Worm (Caenorhabditis elegans) whole organism, mixed stage, embryonic: ENCODE measurements around the gene srsx-25.

Experiments used
- bed-3 ChIP-seq: fragments of 200-800 bp; sonication (Bioruptor generic); optimal IDR thresholded peaks from 3 replicates; lab custom pipeline; 2018; ENCODE audit warnings: mild to moderate bottlenecking, missing genetic modification characterization, moderate library complexity, missing compliant biosample characterization
- blmp-1 ChIP-seq: fragments of 150-350 bp; optimal IDR thresholded peaks from 2 replicates; lab custom pipeline; 2014; ENCODE audit warnings: missing biosample characterization, missing genetic modification characterization
- ceh-43 ChIP-seq: fragments of 200-800 bp; sonication (Bioruptor generic); optimal IDR thresholded peaks from 2 replicates; lab custom pipeline; 2018; ENCODE audit warnings: mild to moderate bottlenecking, missing genetic modification characterization, moderate library complexity, missing compliant biosample characterization
- ceh-83 ChIP-seq: fragments of 200-800 bp; sonication (Bioruptor generic); optimal IDR thresholded peaks from 2 replicates; lab custom pipeline; 2018; ENCODE audit warnings: mild to moderate bottlenecking, missing genetic modification characterization, missing compliant biosample characterization
- ces-1 ChIP-seq: fragments of 150-350 bp; optimal IDR thresholded peaks from 2 replicates; lab custom pipeline; 2014; ENCODE audit warnings: missing biosample characterization, missing genetic modification reagents, missing genetic modification characterization
- cnd-1 ChIP-seq: fragments of 200-800 bp; sonication (Bioruptor generic); optimal IDR thresholded peaks from 2 replicates; lab custom pipeline; 2018; ENCODE audit warnings: mild to moderate bottlenecking, missing genetic modification characterization, missing compliant biosample characterization
- drap-1 ChIP-seq: fragments of 200-800 bp; sonication (Bioruptor generic); optimal IDR thresholded peaks from 3 replicates; lab custom pipeline; 2018; ENCODE audit warnings: mild to moderate bottlenecking, missing genetic modification characterization, missing compliant biosample characterization
- elt-1 ChIP-seq: sonication (generic microtip); optimal IDR thresholded peaks from 2 replicates; lab custom pipeline; 2017; ENCODE audit warnings: missing genetic modification characterization, mild to moderate bottlenecking, missing compliant biosample characterization, antibody characterized with exemption, moderate library complexity, borderline replicate concordance; ENCODE audit not compliant: insufficient read depth
- elt-3 ChIP-seq: fragments of 150-350 bp; optimal IDR thresholded peaks from 2 replicates; lab custom pipeline; 2014; ENCODE audit warnings: missing biosample characterization, missing genetic modification characterization
- flh-1 ChIP-seq: fragments of 200-800 bp; sonication (Bioruptor generic); optimal IDR thresholded peaks from 2 replicates; lab custom pipeline; 2018; ENCODE audit warnings: mild to moderate bottlenecking, missing genetic modification characterization, moderate library complexity, missing compliant biosample characterization
- ham-2 ChIP-seq: fragments of 200-800 bp; sonication (Bioruptor generic); optimal IDR thresholded peaks from 2 replicates; lab custom pipeline; 2018; ENCODE audit warnings: mild to moderate bottlenecking, missing genetic modification characterization, missing compliant biosample characterization
- hlh-1 ChIP-seq: fragments of 150-350 bp; optimal IDR thresholded peaks from 2 replicates; lab custom pipeline; 2014; ENCODE audit warnings: missing biosample characterization, missing genetic modification reagents, missing genetic modification characterization
- lin-13 ChIP-seq: fragments of 150-350 bp; optimal IDR thresholded peaks from 2 replicates; lab custom pipeline; 2014; ENCODE audit warnings: missing biosample characterization, missing genetic modification characterization
- mab-5 ChIP-seq: fragments of 150-350 bp; optimal IDR thresholded peaks from 2 replicates; lab custom pipeline; 2014; ENCODE audit warnings: missing biosample characterization, missing genetic modification characterization
- mep-1 ChIP-seq: fragments of 150-350 bp; optimal IDR thresholded peaks from 2 replicates; lab custom pipeline; 2017; ENCODE audit warnings: missing biosample characterization, missing genetic modification reagents, missing genetic modification characterization, inconsistent platforms
- nhr-2 ChIP-seq: fragments of 150-350 bp; optimal IDR thresholded peaks from 2 replicates; lab custom pipeline; 2014; ENCODE audit warnings: missing biosample characterization, missing genetic modification characterization
- nhr-237 ChIP-seq: fragments of 150-350 bp; optimal IDR thresholded peaks from 2 replicates; lab custom pipeline; 2014; ENCODE audit warnings: missing biosample characterization, missing genetic modification characterization
- nhr-28 ChIP-seq: fragments of 150-350 bp; optimal IDR thresholded peaks from 2 replicates; lab custom pipeline; 2014; ENCODE audit warnings: missing biosample characterization, missing genetic modification characterization
- nhr-76 ChIP-seq: sonication (generic microtip); optimal IDR thresholded peaks from 2 replicates; lab custom pipeline; 2017; ENCODE audit warnings: missing biosample characterization, missing genetic modification characterization
- pha-4 ChIP-seq: fragments of 150-350 bp; optimal IDR thresholded peaks from 2 replicates; lab custom pipeline; 2018; ENCODE audit warnings: missing biosample characterization, missing genetic modification reagents, missing genetic modification characterization
- sem-2 ChIP-seq: fragments of 200-800 bp; sonication (Bioruptor generic); optimal IDR thresholded peaks from 2 replicates; lab custom pipeline; 2018; ENCODE audit warnings: mild to moderate bottlenecking, missing genetic modification characterization, missing compliant biosample characterization
- snpc-4 ChIP-seq: fragments of 150-350 bp; optimal IDR thresholded peaks from 2 replicates; lab custom pipeline; 2014; ENCODE audit warnings: missing biosample characterization, missing genetic modification characterization
- sptf-1 ChIP-seq: sonication (generic microtip); optimal IDR thresholded peaks from 2 replicates; lab custom pipeline; 2017; ENCODE audit warnings: mild to moderate bottlenecking, missing genetic modification characterization, moderate library complexity, missing compliant biosample characterization
- tbx-8 ChIP-seq: fragments of 200-800 bp; sonication (Bioruptor generic); optimal IDR thresholded peaks from 2 replicates; lab custom pipeline; 2018; ENCODE audit warnings: mild to moderate bottlenecking, missing genetic modification characterization, moderate library complexity, missing compliant biosample characterization
- unc-120 ChIP-seq: sonication (generic microtip); optimal IDR thresholded peaks from 2 replicates; lab custom pipeline; 2017; ENCODE audit warnings: missing genetic modification characterization, missing compliant biosample characterization; ENCODE audit not compliant: poor library complexity, severe bottlenecking
- unc-39 ChIP-seq: fragments of 150-350 bp; optimal IDR thresholded peaks from 2 replicates; lab custom pipeline; 2014; ENCODE audit warnings: missing biosample characterization, missing genetic modification characterization
- unc-62 ChIP-seq: fragments of 150-350 bp; optimal IDR thresholded peaks from 2 replicates; lab custom pipeline; 2014; ENCODE audit warnings: missing biosample characterization, missing genetic modification reagents, missing genetic modification characterization
- zip-8 ChIP-seq: fragments of 150-350 bp; optimal IDR thresholded peaks from 2 replicates; lab custom pipeline; 2014; ENCODE audit warnings: missing biosample characterization, missing genetic modification characterization
- ztf-11 ChIP-seq: fragments of 150-350 bp; optimal IDR thresholded peaks from 2 replicates; lab custom pipeline; 2014; ENCODE audit warnings: missing biosample characterization, missing genetic modification characterization

The srsx-25 gene

DNA sequence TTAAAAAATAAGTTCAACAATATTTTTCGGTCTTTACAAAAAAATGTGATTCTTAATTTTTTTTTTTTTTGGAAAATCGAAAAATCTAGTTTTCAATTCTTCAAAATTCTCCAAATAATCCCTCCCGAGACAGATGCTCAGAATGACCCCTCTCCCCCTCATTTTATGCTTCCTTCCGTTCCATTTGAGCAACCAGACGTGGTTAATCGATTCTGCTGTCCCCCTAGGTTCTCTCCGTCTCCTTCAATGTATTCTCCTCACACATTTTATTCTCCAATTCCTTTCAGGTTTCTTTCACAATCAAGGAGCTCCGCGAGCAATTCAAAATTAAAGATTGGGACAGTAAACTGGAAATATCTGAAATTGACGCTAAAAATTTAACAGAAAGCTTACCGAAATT, 9.9 kb downstream of the srsx-25 start:
- TF ChIP-seq ztf-11 (tag; lab: Kevin White, UChicago) (no peak), hlh-1 (tag; lab: Kevin White, UChicago) (no peak), mep-1 (tag; lab: Kevin White, UChicago) (no peak), nhr-2 (tag; lab: Kevin White, UChicago) (no peak), unc-39 (no peak), ceh-43 (GFP tag; lab: Kevin White, UChicago) (no peak), ham-2 (GFP tag; lab: Kevin White, UChicago) (no peak), flh-1 (no peak), zip-8 (tag; lab: Kevin White, UChicago) (no peak), snpc-4 (tag; lab: Kevin White, UChicago) (no peak), lin-13 (tag; lab: Kevin White, UChicago) (no peak), nhr-76 (tag; lab: Kevin White, UChicago) (no peak), ces-1 (GFP tag; lab: Kevin White, UChicago) (no peak), unc-120 (no peak), elt-1 (tag; lab: Kevin White, UChicago) (no peak), sem-2 (no peak), tbx-8 (GFP tag; lab: Kevin White, UChicago) (no peak), ceh-83 (GFP tag; lab: Kevin White, UChicago) (no peak), cnd-1 (tag; lab: Kevin White, UChicago) (no peak), pha-4 (tag; lab: Kevin White, UChicago) (no peak)

DNA sequence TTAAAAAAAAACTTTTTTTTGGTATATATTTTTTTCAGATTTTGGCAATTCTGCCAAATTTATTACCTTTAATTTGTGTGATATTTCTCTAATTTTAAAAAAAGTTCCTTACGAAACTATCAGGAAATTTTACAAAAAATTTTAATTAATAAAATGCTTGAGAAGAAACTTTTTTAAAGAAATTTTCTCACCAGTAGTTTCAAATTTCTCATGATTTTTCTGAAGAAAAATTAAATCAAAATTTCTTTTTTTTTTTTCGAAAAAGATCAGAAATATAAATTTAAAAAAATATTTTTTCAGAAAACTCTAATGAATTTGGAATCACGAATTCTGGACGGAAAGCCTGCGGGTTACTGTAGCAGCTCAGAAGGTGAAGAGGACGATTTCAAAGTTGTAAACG, 12.7 kb downstream of the srsx-25 start, which contains the start of gene mau-8:
mau-8 (plus strand) TSS at position 301 of the 400 bp plus-strand sequence.
- TF ChIP-seq nhr-2 (tag; lab: Kevin White, UChicago) (no peak), unc-62 (GFP tag; lab: Kevin White, UChicago) (no peak), sptf-1 (tag; lab: Kevin White, UChicago) (no peak), drap-1 (GFP tag; lab: Kevin White, UChicago) (no peak), cnd-1 (tag; lab: Kevin White, UChicago) (no peak), ceh-43 (GFP tag; lab: Kevin White, UChicago) (no peak), ztf-11 (tag; lab: Kevin White, UChicago) (no peak)
- TF ChIP-seq, all 35 proteins: peak for 0

DNA sequence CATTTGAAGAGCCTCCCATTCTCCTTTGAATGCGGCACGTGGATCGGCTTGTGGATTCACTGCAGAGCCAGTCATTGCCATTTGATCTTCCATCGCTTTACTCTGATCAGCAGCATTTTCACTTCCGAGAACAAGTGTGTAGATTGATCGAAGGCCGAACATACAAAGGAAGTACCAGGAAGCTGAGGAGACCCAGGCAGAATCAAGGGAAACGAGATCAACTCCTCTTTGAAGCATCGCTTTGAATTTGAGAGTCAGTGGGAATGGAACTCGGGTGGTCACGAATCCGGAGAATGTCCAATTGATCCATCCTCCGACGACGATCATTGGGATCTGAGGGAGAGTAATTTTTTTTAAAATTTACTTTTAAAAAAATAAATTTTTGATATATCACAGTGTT, 15.5 kb downstream of the srsx-25 start:
- TF ChIP-seq tbx-8 (GFP tag; lab: Kevin White, UChicago), result no peak
- TF ChIP-seq ces-1 (GFP tag; lab: Kevin White, UChicago), result no peak
- TF ChIP-seq blmp-1, result no peak
- TF ChIP-seq sem-2, result no peak
- no peak for TF ChIP-seq cnd-1 (tag; lab: Kevin White, UChicago)
- no peak for TF ChIP-seq unc-62 (GFP tag; lab: Kevin White, UChicago)
- no peak for TF ChIP-seq snpc-4 (tag; lab: Kevin White, UChicago)
- no peak for TF ChIP-seq ceh-43 (GFP tag; lab: Kevin White, UChicago)
- no peak for TF ChIP-seq nhr-76 (tag; lab: Kevin White, UChicago)
- TF ChIP-seq nhr-237 (tag; lab: Kevin White, UChicago), result no peak
- no peak for TF ChIP-seq sptf-1 (tag; lab: Kevin White, UChicago)
- no peak for TF ChIP-seq bed-3 (GFP tag; lab: Kevin White, UChicago)
- no peak for TF ChIP-seq flh-1
- no peak for TF ChIP-seq elt-1 (tag; lab: Kevin White, UChicago)
- no peak for TF ChIP-seq unc-120
- no peak for TF ChIP-seq hlh-1 (tag; lab: Kevin White, UChicago)
- TF ChIP-seq nhr-2 (tag; lab: Kevin White, UChicago), result no peak

DNA sequence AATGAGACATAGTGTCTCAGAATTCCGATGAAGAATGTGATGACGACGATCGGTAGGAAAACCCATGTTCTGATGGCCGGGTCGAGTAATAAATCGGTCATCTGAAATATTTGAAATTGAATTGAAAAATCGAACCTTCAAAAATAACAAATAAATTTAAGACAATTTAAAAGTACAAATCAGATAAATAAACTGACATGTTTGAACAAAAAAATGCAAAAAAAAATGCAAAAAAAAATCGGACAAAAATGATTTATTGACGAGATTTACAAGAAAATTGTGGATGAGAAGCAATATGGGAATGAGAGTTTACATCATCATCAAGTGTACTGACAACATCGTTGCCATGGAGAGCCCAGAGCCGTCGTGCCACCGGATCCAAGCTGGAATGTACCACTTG, 16.9 kb downstream of the srsx-25 start, which contains the start of gene emc-3:
emc-3 (minus strand) TSS at position 101 of the 400 bp plus-strand sequence.
- TF ChIP-seq snpc-4 (tag; lab: Kevin White, UChicago) (no peak), ham-2 (GFP tag; lab: Kevin White, UChicago) (no peak), hlh-1 (tag; lab: Kevin White, UChicago) (no peak), elt-3 (no peak), mab-5 (tag; lab: Kevin White, UChicago) (no peak), sem-2 (no peak), nhr-28 (tag; lab: Kevin White, UChicago) (no peak), cnd-1 (tag; lab: Kevin White, UChicago) (no peak), nhr-2 (tag; lab: Kevin White, UChicago) (no peak)
